Fruit fly (Drosophila melanogaster) whole organism, adult: ENCODE data around the gene Cpsf6.

ENCODE experiments used
- CG12768 ChIP-seq: fragments of 200-800 bp; sonication (Bioruptor generic); optimal IDR thresholded peaks from 2 replicates; lab custom pipeline; 2017; ENCODE audit warnings: missing biosample characterization, missing genetic modification characterization, mild to moderate bottlenecking, moderate library complexity, missing genetic modification reagents
- CG7045 ChIP-seq: fragments of 200-800 bp; sonication (Bioruptor generic); optimal IDR thresholded peaks from 2 replicates; lab custom pipeline; 2017; ENCODE audit warnings: missing biosample characterization, mild to moderate bottlenecking, missing genetic modification characterization
- Clk ChIP-seq: fragments of 200-800 bp; sonication (Bioruptor generic); optimal IDR thresholded peaks from 2 replicates; lab custom pipeline; 2017; ENCODE audit warnings: missing biosample characterization, missing genetic modification characterization
- Hr96 ChIP-seq: fragments of 200-800 bp; sonication (Bioruptor generic); optimal IDR thresholded peaks from 2 replicates; lab custom pipeline; 2016; ENCODE audit warnings: missing biosample characterization, missing genetic modification characterization
- bab1 ChIP-seq: fragments of 200-800 bp; sonication (Bioruptor generic); optimal IDR thresholded peaks from 3 replicates; lab custom pipeline; 2019; ENCODE audit warnings: missing biosample characterization, mild to moderate bottlenecking, missing genetic modification characterization, moderate library complexity

dm6 chr3L:8363266-8363665, 48.0 kb upstream of the Cpsf6 start:
- TF ChIP-seq CG7045 (no peak), Hr96 (GFP tag; lab: Kevin White, UChicago) (no peak), CG12768 (GFP tag; lab: Kevin White, UChicago) (no peak), Clk (GFP tag; lab: Kevin White, UChicago) (no peak), bab1 (no peak)
